Fruit fly (Drosophila melanogaster) whole organism, pupa: ENCODE results near the gene Eig71Ei.

ENCODE experiments used
- CG10348 ChIP-seq: fragments of 200-800 bp; sonication (Bioruptor generic); IDR thresholded peaks from 2 replicates; pipeline ENCODE4 v1.3.6; 2022; ENCODE audit warnings: missing biosample characterization, missing genetic modification characterization
- CG12605 ChIP-seq: fragments of 200-800 bp; sonication (Bioruptor generic); IDR thresholded peaks from 2 replicates; pipeline ENCODE4 v1.3.6; 2022; ENCODE audit warnings: missing biosample characterization, missing genetic modification characterization
- CG17806 ChIP-seq: fragments of 200-800 bp; sonication (Bioruptor generic); optimal IDR thresholded peaks from 2 replicates; lab custom pipeline; 2018; ENCODE audit warnings: missing biosample characterization, mild to moderate bottlenecking, missing genetic modification characterization, moderate library complexity
- CG9948 ChIP-seq: fragments of 200-800 bp; sonication (Bioruptor generic); optimal IDR thresholded peaks from 2 replicates; lab custom pipeline; 2018; ENCODE audit warnings: missing biosample characterization, mild to moderate bottlenecking, missing genetic modification characterization, moderate library complexity
- EcR ChIP-seq: fragments of 200-800 bp; sonication (Bioruptor generic); optimal IDR thresholded peaks from 3 replicates; lab custom pipeline; 2019; ENCODE audit warnings: missing biosample characterization, missing genetic modification characterization, mild to moderate bottlenecking, moderate library complexity, missing genetic modification reagents
- Pif1B ChIP-seq: fragments of 200-800 bp; sonication (Bioruptor generic); optimal IDR thresholded peaks from 3 replicates; lab custom pipeline; 2016; ENCODE audit warnings: missing biosample characterization, missing genetic modification characterization

- no peak for TF ChIP-seq Pif1B (GFP tag; lab: Kevin White, UChicago)
- TF ChIP-seq CG9948 (tag; lab: Kevin White, UChicago), result no peak
- no peak for TF ChIP-seq CG12605 (GFP tag; lab: Robert Waterston, UW)
- no peak for TF ChIP-seq EcR (GFP tag; lab: Kevin White, UChicago)
- TF ChIP-seq CG17806 (tag; lab: Kevin White, UChicago), result no peak
- no peak for TF ChIP-seq CG10348
Observed at dm6 chr3L:15639978-15640377, 19.5 kb upstream of the Eig71Ei start.
